Worm (Caenorhabditis elegans) whole organism, L4/young adult: ENCODE data around the gene atf-7.

Source experiments
- W03F9.2 ChIP-seq: fragments of 150-350 bp; optimal IDR thresholded peaks from 2 replicates; lab custom pipeline; 2014; ENCODE audit warnings: missing biosample characterization, missing genetic modification characterization
- dao-5 ChIP-seq: sonication (generic microtip); optimal IDR thresholded peaks from 2 replicates; lab custom pipeline; 2016; ENCODE audit warnings: missing genotype, missing genetic modification characterization, moderate library complexity, missing compliant biosample characterization

ce11 chrIII:4524071-4524470, 25.2 kb upstream of the atf-7 start:
- TF ChIP-seq dao-5: no peak
- TF ChIP-seq W03F9.2: no peak
